Worm (Caenorhabditis elegans) whole organism, mixed stage, embryonic: ENCODE measurements around the gene agl-1.
"Not testable (repeated sequence)": the region's sequence is repeated elsewhere in the genome, so short reads cannot be mapped to it uniquely, and the experiment has no call there.

Experiments used
- M03D4.4 ChIP-seq: sonication (generic microtip); optimal IDR thresholded peaks from 2 replicates; lab custom pipeline; 2017; ENCODE audit warnings: mild to moderate bottlenecking, missing genetic modification characterization, missing compliant biosample characterization
- bed-3 ChIP-seq: fragments of 200-800 bp; sonication (Bioruptor generic); optimal IDR thresholded peaks from 3 replicates; lab custom pipeline; 2018; ENCODE audit warnings: mild to moderate bottlenecking, missing genetic modification characterization, moderate library complexity, missing compliant biosample characterization
- blmp-1 ChIP-seq: fragments of 150-350 bp; optimal IDR thresholded peaks from 2 replicates; lab custom pipeline; 2014; ENCODE audit warnings: missing biosample characterization, missing genetic modification characterization
- ceh-39 ChIP-seq: fragments of 150-350 bp; optimal IDR thresholded peaks from 2 replicates; lab custom pipeline; 2014; ENCODE audit warnings: missing biosample characterization, missing genetic modification characterization
- ceh-43 ChIP-seq: fragments of 200-800 bp; sonication (Bioruptor generic); optimal IDR thresholded peaks from 2 replicates; lab custom pipeline; 2018; ENCODE audit warnings: mild to moderate bottlenecking, missing genetic modification characterization, moderate library complexity, missing compliant biosample characterization
- ceh-83 ChIP-seq: fragments of 200-800 bp; sonication (Bioruptor generic); optimal IDR thresholded peaks from 2 replicates; lab custom pipeline; 2018; ENCODE audit warnings: mild to moderate bottlenecking, missing genetic modification characterization, missing compliant biosample characterization
- ces-1 ChIP-seq: fragments of 150-350 bp; optimal IDR thresholded peaks from 2 replicates; lab custom pipeline; 2014; ENCODE audit warnings: missing biosample characterization, missing genetic modification reagents, missing genetic modification characterization
- cnd-1 ChIP-seq: fragments of 200-800 bp; sonication (Bioruptor generic); optimal IDR thresholded peaks from 2 replicates; lab custom pipeline; 2018; ENCODE audit warnings: mild to moderate bottlenecking, missing genetic modification characterization, missing compliant biosample characterization
- drap-1 ChIP-seq: fragments of 200-800 bp; sonication (Bioruptor generic); optimal IDR thresholded peaks from 3 replicates; lab custom pipeline; 2018; ENCODE audit warnings: mild to moderate bottlenecking, missing genetic modification characterization, missing compliant biosample characterization
- elt-1 ChIP-seq: sonication (generic microtip); optimal IDR thresholded peaks from 2 replicates; lab custom pipeline; 2017; ENCODE audit warnings: missing genetic modification characterization, mild to moderate bottlenecking, missing compliant biosample characterization, antibody characterized with exemption, moderate library complexity, borderline replicate concordance; ENCODE audit not compliant: insufficient read depth
- elt-3 ChIP-seq: fragments of 150-350 bp; optimal IDR thresholded peaks from 2 replicates; lab custom pipeline; 2014; ENCODE audit warnings: missing biosample characterization, missing genetic modification characterization
- flh-1 ChIP-seq: fragments of 200-800 bp; sonication (Bioruptor generic); optimal IDR thresholded peaks from 2 replicates; lab custom pipeline; 2018; ENCODE audit warnings: mild to moderate bottlenecking, missing genetic modification characterization, moderate library complexity, missing compliant biosample characterization
- ham-2 ChIP-seq: fragments of 200-800 bp; sonication (Bioruptor generic); optimal IDR thresholded peaks from 2 replicates; lab custom pipeline; 2018; ENCODE audit warnings: mild to moderate bottlenecking, missing genetic modification characterization, missing compliant biosample characterization
- hlh-1 ChIP-seq: fragments of 150-350 bp; optimal IDR thresholded peaks from 2 replicates; lab custom pipeline; 2014; ENCODE audit warnings: missing biosample characterization, missing genetic modification reagents, missing genetic modification characterization
- lin-13 ChIP-seq: fragments of 150-350 bp; optimal IDR thresholded peaks from 2 replicates; lab custom pipeline; 2014; ENCODE audit warnings: missing biosample characterization, missing genetic modification characterization
- lin-32 ChIP-seq: fragments of 200-800 bp; sonication (Bioruptor generic); optimal IDR thresholded peaks from 2 replicates; lab custom pipeline; 2018; ENCODE audit warnings: mild to moderate bottlenecking, missing genetic modification characterization, missing compliant biosample characterization
- lsy-2 ChIP-seq: fragments of 150-350 bp; optimal IDR thresholded peaks from 2 replicates; lab custom pipeline; 2014; ENCODE audit warnings: missing biosample characterization, missing genetic modification characterization
- mab-5 ChIP-seq: fragments of 150-350 bp; optimal IDR thresholded peaks from 2 replicates; lab custom pipeline; 2014; ENCODE audit warnings: missing biosample characterization, missing genetic modification characterization
- mep-1 ChIP-seq: fragments of 150-350 bp; optimal IDR thresholded peaks from 2 replicates; lab custom pipeline; 2017; ENCODE audit warnings: missing biosample characterization, missing genetic modification reagents, missing genetic modification characterization, inconsistent platforms
- mls-2 ChIP-seq: sonication (generic microtip); optimal IDR thresholded peaks from 2 replicates; lab custom pipeline; 2016; ENCODE audit warnings: mild to moderate bottlenecking, missing genetic modification characterization, moderate library complexity, missing compliant biosample characterization
- nhr-12 ChIP-seq: fragments of 150-350 bp; optimal IDR thresholded peaks from 2 replicates; lab custom pipeline; 2014; ENCODE audit warnings: missing biosample characterization, missing genetic modification characterization
- nhr-2 ChIP-seq: fragments of 150-350 bp; optimal IDR thresholded peaks from 2 replicates; lab custom pipeline; 2014; ENCODE audit warnings: missing biosample characterization, missing genetic modification characterization
- nhr-237 ChIP-seq: fragments of 150-350 bp; optimal IDR thresholded peaks from 2 replicates; lab custom pipeline; 2014; ENCODE audit warnings: missing biosample characterization, missing genetic modification characterization
- nhr-28 ChIP-seq: fragments of 150-350 bp; optimal IDR thresholded peaks from 2 replicates; lab custom pipeline; 2014; ENCODE audit warnings: missing biosample characterization, missing genetic modification characterization
- nhr-76 ChIP-seq: sonication (generic microtip); optimal IDR thresholded peaks from 2 replicates; lab custom pipeline; 2017; ENCODE audit warnings: missing biosample characterization, missing genetic modification characterization
- pha-4 ChIP-seq: fragments of 150-350 bp; optimal IDR thresholded peaks from 2 replicates; lab custom pipeline; 2018; ENCODE audit warnings: missing biosample characterization, missing genetic modification reagents, missing genetic modification characterization
- sem-2 ChIP-seq: fragments of 200-800 bp; sonication (Bioruptor generic); optimal IDR thresholded peaks from 2 replicates; lab custom pipeline; 2018; ENCODE audit warnings: mild to moderate bottlenecking, missing genetic modification characterization, missing compliant biosample characterization
- snpc-4 ChIP-seq: fragments of 150-350 bp; optimal IDR thresholded peaks from 2 replicates; lab custom pipeline; 2014; ENCODE audit warnings: missing biosample characterization, missing genetic modification characterization
- sptf-1 ChIP-seq: sonication (generic microtip); optimal IDR thresholded peaks from 2 replicates; lab custom pipeline; 2017; ENCODE audit warnings: mild to moderate bottlenecking, missing genetic modification characterization, moderate library complexity, missing compliant biosample characterization
- tbx-8 ChIP-seq: fragments of 200-800 bp; sonication (Bioruptor generic); optimal IDR thresholded peaks from 2 replicates; lab custom pipeline; 2018; ENCODE audit warnings: mild to moderate bottlenecking, missing genetic modification characterization, moderate library complexity, missing compliant biosample characterization
- unc-120 ChIP-seq: sonication (generic microtip); optimal IDR thresholded peaks from 2 replicates; lab custom pipeline; 2017; ENCODE audit warnings: missing genetic modification characterization, missing compliant biosample characterization; ENCODE audit not compliant: poor library complexity, severe bottlenecking
- unc-39 ChIP-seq: fragments of 150-350 bp; optimal IDR thresholded peaks from 2 replicates; lab custom pipeline; 2014; ENCODE audit warnings: missing biosample characterization, missing genetic modification characterization
- unc-62 ChIP-seq: fragments of 150-350 bp; optimal IDR thresholded peaks from 2 replicates; lab custom pipeline; 2014; ENCODE audit warnings: missing biosample characterization, missing genetic modification reagents, missing genetic modification characterization
- zip-8 ChIP-seq: fragments of 150-350 bp; optimal IDR thresholded peaks from 2 replicates; lab custom pipeline; 2014; ENCODE audit warnings: missing biosample characterization, missing genetic modification characterization
- ztf-11 ChIP-seq: fragments of 150-350 bp; optimal IDR thresholded peaks from 2 replicates; lab custom pipeline; 2014; ENCODE audit warnings: missing biosample characterization, missing genetic modification characterization

Gene agl-1

ce11 chrII:14349356-14349923, 8.5 kb downstream of the agl-1 start, which contains the start of the genes Y54G11A.17, lin-7 and elof-1:
Gene Y54G11A.17 (minus strand): TSS chrII:14349406.
Gene lin-7 (minus strand): TSS chrII:14349406.
Gene elof-1 (plus strand): TSS chrII:14349738.
- TF ChIP-seq blmp-1 (tag; lab: Kevin White, UChicago): no peak
- TF ChIP-seq lin-13: peak; percentile 87
- peak; percentile 82 for TF ChIP-seq nhr-237
- no peak for TF ChIP-seq lin-32 (GFP tag; lab: Kevin White, UChicago)
- no peak for TF ChIP-seq ceh-83 (GFP tag; lab: Kevin White, UChicago)
- TF ChIP-seq drap-1 (GFP tag; lab: Kevin White, UChicago): peak; percentile 23
- TF ChIP-seq nhr-28: no peak
- no peak for TF ChIP-seq mab-5 (tag; lab: Kevin White, UChicago)
- no peak for TF ChIP-seq elt-3 (tag; lab: Kevin White, UChicago)
- TF ChIP-seq M03D4.4 (tag; lab: Kevin White, UChicago): peak; percentile 14
- no peak for TF ChIP-seq flh-1 (GFP tag; lab: Kevin White, UChicago)
- TF ChIP-seq zip-8 (tag; lab: Kevin White, UChicago): no peak
- no peak for TF ChIP-seq unc-39 (tag; lab: Kevin White, UChicago)
- TF ChIP-seq unc-62 (GFP tag; lab: Kevin White, UChicago): peak; percentile 20
- peak; percentile 90 for TF ChIP-seq ces-1 (GFP tag; lab: Kevin White, UChicago)
- peak; percentile 36 for TF ChIP-seq hlh-1 (tag; lab: Kevin White, UChicago)
- TF ChIP-seq pha-4 (tag; lab: Kevin White, UChicago): peak; percentile 74
- TF ChIP-seq cnd-1 (tag; lab: Kevin White, UChicago): no peak
- TF ChIP-seq ceh-43 (GFP tag; lab: Kevin White, UChicago): peak; percentile 28
- peak; percentile 63 for TF ChIP-seq nhr-2 (tag; lab: Kevin White, UChicago)
- TF ChIP-seq unc-120: peak; percentile 57
- no peak for TF ChIP-seq snpc-4
- TF ChIP-seq nhr-12 (tag; lab: Kevin White, UChicago): no peak
- TF ChIP-seq ztf-11 (tag; lab: Kevin White, UChicago): no peak
- no peak for TF ChIP-seq nhr-76 (tag; lab: Kevin White, UChicago)
- no peak for TF ChIP-seq ham-2
- no peak for TF ChIP-seq sem-2 (GFP tag; lab: Kevin White, UChicago)
- TF ChIP-seq sptf-1 (tag; lab: Kevin White, UChicago): peak; percentile 85
- TF ChIP-seq lsy-2: peak; percentile 99
- peak; percentile 91 for TF ChIP-seq mep-1 (tag; lab: Kevin White, UChicago)
- TF ChIP-seq bed-3 (GFP tag; lab: Kevin White, UChicago): no peak
- peak; percentile 87 for TF ChIP-seq ceh-39 (tag; lab: Kevin White, UChicago)
- TF ChIP-seq tbx-8 (GFP tag; lab: Kevin White, UChicago): no peak
- no peak for TF ChIP-seq elt-1
- peak; percentile 75 for TF ChIP-seq mls-2 (tag; lab: Kevin White, UChicago)

ce11 chrII:14346243-14346642, 11.7 kb downstream of the agl-1 start, which contains the start of gene Y54G11A.9:
Gene Y54G11A.9 (minus strand): TSS chrII:14346438.
- TF ChIP-seq M03D4.4 (tag; lab: Kevin White, UChicago); elt-1; ces-1 (GFP tag; lab: Kevin White, UChicago): not testable (repeated sequence)

ce11 chrII:14344166-14344565, 13.7 kb downstream of the agl-1 start, which contains the start of gene ddl-3:
Gene ddl-3 (minus strand): TSS chrII:14344454.
- TF ChIP-seq ceh-39 (tag; lab: Kevin White, UChicago); ham-2; sptf-1 (tag; lab: Kevin White, UChicago): not testable (repeated sequence)

- TF ChIP-seq ces-1 (GFP tag; lab: Kevin White, UChicago) (peak; percentile 74), nhr-12 (tag; lab: Kevin White, UChicago) (no peak)
- TF ChIP-seq, all 35 proteins: peak for 1
Observed at ce11 chrII:14321225-14321624, 36.7 kb downstream of the agl-1 start.
